Worm (Caenorhabditis elegans): Measurements from ENCODE around the gene F40F12.3.

DNA sequence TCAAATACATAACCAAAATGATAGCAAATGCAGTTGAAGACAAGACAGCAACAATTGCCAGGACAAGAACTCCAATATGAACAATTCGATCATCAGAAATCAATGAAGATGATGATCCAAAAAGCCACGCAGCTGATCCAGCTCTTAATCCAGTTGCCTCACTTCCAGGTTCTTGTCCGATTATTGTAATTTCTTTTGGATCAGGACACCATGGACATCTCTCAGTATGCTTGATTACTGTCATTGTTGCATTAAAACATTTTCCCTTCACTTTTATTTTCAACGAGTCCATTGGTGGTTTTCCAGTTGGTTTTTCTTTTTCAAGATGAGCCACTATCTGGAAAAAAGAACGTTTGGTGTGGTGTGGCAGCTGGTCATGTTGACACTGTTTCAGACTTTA, 43.8 kb upstream of the F40F12.3 start:
- TF ChIP-seq nhr-28 (tag; optimal IDR thresholded peaks at IDR 0.05): no peak
- no peak for TF ChIP-seq pqm-1 (tag; optimal IDR thresholded peaks at IDR 0.05)
- TF ChIP-seq mdl-1 (tag; optimal IDR thresholded peaks at IDR 0.05): no peak
